Worm (Caenorhabditis elegans) whole organism, L2 larva: Measurements from ENCODE around the gene clec-72.
"Not testable (repeated sequence)": the region's sequence is repeated elsewhere in the genome, so short reads cannot be mapped to it uniquely, and the experiment has no call there.

ENCODE experiments used
- aly-2 ChIP-seq: fragments of 150-350 bp; optimal IDR thresholded peaks from 2 replicates; lab custom pipeline; 2014; ENCODE audit warnings: missing biosample characterization, missing genetic modification characterization
- ama-1 ChIP-seq: fragments of 150-350 bp; optimal IDR thresholded peaks from 2 replicates; lab custom pipeline; 2018; ENCODE audit warnings: inconsistent platforms
- elt-1 ChIP-seq: fragments of 150-350 bp; optimal IDR thresholded peaks from 2 replicates; lab custom pipeline; 2014; ENCODE audit warnings: missing biosample characterization, missing genetic modification characterization
- nhr-11 ChIP-seq: fragments of 150-350 bp; optimal IDR thresholded peaks from 2 replicates; lab custom pipeline; 2014; ENCODE audit warnings: missing biosample characterization, missing genetic modification characterization
- nhr-129 ChIP-seq: fragments of 150-350 bp; optimal IDR thresholded peaks from 2 replicates; lab custom pipeline; 2014; ENCODE audit warnings: missing biosample characterization, missing genetic modification characterization
- nhr-237 ChIP-seq: fragments of 150-350 bp; optimal IDR thresholded peaks from 2 replicates; lab custom pipeline; 2014; ENCODE audit warnings: missing biosample characterization, missing genetic modification characterization
- nhr-6 ChIP-seq: fragments of 150-350 bp; optimal IDR thresholded peaks from 2 replicates; lab custom pipeline; 2014; ENCODE audit warnings: missing biosample characterization, missing genetic modification characterization
- nhr-77 ChIP-seq: fragments of 150-350 bp; optimal IDR thresholded peaks from 2 replicates; lab custom pipeline; 2014; ENCODE audit warnings: missing biosample characterization, missing genetic modification characterization
- peb-1 ChIP-seq: fragments of 150-350 bp; optimal IDR thresholded peaks from 2 replicates; lab custom pipeline; 2014; ENCODE audit warnings: missing biosample characterization, missing genetic modification characterization
- unc-55 ChIP-seq: fragments of 150-350 bp; sonication (generic microtip); optimal IDR thresholded peaks from 3 replicates; lab custom pipeline; 2014; ENCODE audit warnings: missing biosample characterization, missing genetic modification reagents, missing genetic modification characterization
- zag-1 ChIP-seq: fragments of 150-350 bp; optimal IDR thresholded peaks from 2 replicates; lab custom pipeline; 2014; ENCODE audit warnings: missing biosample characterization, missing genetic modification characterization
- ztf-4 ChIP-seq: fragments of 150-350 bp; optimal IDR thresholded peaks from 2 replicates; lab custom pipeline; 2014; ENCODE audit warnings: missing biosample characterization, missing genetic modification characterization

DNA sequence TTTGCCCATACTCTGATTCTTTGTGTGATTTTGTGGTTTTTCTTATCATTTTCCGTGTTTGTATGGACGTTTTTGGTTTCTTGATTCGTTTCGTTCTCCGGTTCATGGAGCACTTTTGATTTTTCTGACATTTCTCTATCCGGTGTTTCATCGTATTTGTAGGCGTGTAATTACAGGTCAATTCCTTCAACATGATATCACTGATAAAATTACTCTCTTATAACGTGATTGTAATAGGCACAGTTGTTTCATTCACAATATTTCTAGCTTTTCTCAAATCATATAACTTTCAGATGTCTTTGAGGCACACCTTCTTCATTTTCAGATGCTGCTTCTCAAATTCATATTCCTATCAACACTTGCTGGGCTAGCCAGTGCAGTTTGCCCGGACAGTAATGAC is 12.2 kb upstream of the clec-72 start, which contains the start of gene clec-70:
- not testable (repeated sequence) for TF ChIP-seq nhr-11 (tag; lab: Kevin White, UChicago); aly-2; elt-1 (tag; lab: Kevin White, UChicago); peb-1 (tag; lab: Kevin White, UChicago); unc-55 (GFP tag; lab: Kevin White, UChicago); ama-1 (lab: Kevin White, UChicago); nhr-6 (tag; lab: Kevin White, UChicago); nhr-237 (tag; lab: Kevin White, UChicago); zag-1 (tag; lab: Kevin White, UChicago); nhr-77; nhr-129 (tag; lab: Kevin White, UChicago); ztf-4 (tag; lab: Kevin White, UChicago)
